Worm (Caenorhabditis elegans) whole organism, L1 larva: ENCODE results near the gene ech-6.

Source experiments
- ama-1 ChIP-seq: fragments of 150-350 bp; optimal IDR thresholded peaks from 2 replicates; lab custom pipeline; 2014
- hpl-2 ChIP-seq: fragments of 150-350 bp; optimal IDR thresholded peaks from 2 replicates; lab custom pipeline; 2014; ENCODE audit warnings: missing biosample characterization, missing genetic modification reagents, missing genetic modification characterization
- lsy-2 ChIP-seq, 2 experiments: fragments of 150-350 bp; optimal IDR thresholded peaks; 2 replicates each; lab custom pipeline; 2014; ENCODE audit warnings: missing biosample characterization in 2 of 2, missing genetic modification characterization in 2 of 2
- nhr-77 ChIP-seq: fragments of 150-350 bp; optimal IDR thresholded peaks from 2 replicates; lab custom pipeline; 2014; ENCODE audit warnings: missing biosample characterization, missing genetic modification characterization
- snpc-4 ChIP-seq: fragments of 150-350 bp; optimal IDR thresholded peaks from 2 replicates; lab custom pipeline; 2014; ENCODE audit warnings: missing biosample characterization, missing genetic modification characterization

DNA sequence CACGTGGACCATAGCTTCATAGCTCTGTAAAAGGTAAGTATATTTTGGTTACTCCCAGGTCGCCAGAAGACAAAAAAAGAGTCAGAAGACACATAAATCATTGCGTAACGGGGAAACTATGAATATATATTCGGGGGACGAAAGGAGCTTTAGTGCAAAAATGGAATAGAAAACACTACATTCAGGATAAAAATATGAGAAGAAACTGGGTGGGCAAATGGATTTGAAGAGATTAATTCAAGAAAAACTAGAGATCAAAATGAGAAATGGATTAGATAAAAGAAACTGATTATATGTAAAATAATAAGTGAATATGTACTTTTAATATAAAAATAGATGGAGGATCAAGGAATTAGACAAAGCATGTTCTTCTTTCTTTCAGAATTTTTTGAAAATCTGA lies 25.2 kb downstream of the ech-6 start, which contains the start of gene C07A9.12:
- TF ChIP-seq nhr-77 (tag; lab: Kevin White, UChicago) (no peak), snpc-4 (no peak), ama-1 (no peak), lsy-2 (tag; optimal IDR thresholded peaks at IDR 0.05; lab: Kevin White, UChicago) (no peak), hpl-2 (no peak)
